Fruit fly (Drosophila melanogaster): ENCODE data around the gene mthl14.
A peak's percentile ranks its signal among the peaks of the same experiment; 100 is the strongest.

The mthl14 gene

DNA sequence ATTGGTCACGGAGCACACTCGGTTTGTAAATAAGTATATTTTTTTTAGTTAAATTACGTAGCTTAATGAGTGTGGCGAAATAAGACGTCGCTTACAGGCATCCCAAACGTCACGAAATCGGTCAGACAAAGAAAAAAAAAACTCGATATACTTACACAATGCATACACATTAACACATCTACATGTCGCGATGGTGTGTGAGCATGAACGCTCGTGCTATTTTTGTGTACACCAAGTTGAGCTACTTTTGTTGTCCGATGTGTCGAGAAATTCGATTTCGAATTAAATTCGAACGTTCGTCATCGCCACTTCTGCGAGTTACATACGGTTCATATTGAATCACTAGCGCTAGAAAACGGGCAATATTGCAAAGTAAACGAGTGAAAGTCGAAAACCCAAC is 22.2 kb upstream of the mthl14 start:
- no peak for TF ChIP-seq CG17801 (GFP tag; optimal IDR thresholded peaks at IDR 0.05; ENCODE audit: partially characterized antibody)

DNA sequence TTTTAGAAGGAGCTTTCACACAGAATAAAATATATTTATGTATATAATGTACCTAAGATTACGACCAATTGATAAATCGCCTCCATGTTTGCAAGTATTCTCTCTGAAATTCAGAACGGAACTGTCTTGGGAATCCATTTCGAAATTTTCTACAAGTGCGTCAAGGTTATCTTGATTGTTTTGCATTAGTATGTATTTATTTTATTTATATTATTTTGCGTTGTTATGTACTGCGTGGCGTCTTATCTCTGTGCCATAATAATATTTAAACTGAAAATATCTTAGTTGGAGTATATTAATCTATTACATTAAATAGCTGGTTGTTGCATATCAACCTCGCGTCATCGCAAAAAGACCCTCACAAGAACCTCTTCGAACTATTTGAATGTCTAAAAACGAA is 15.8 kb upstream of the mthl14 start, which contains the start of gene CG42846:
TSS of gene CG42846 (minus strand) at position 101 of the 400 bp plus-strand sequence.
- no peak for TF ChIP-seq CG17801 (GFP tag; optimal IDR thresholded peaks at IDR 0.05; ENCODE audit: partially characterized antibody)

DNA sequence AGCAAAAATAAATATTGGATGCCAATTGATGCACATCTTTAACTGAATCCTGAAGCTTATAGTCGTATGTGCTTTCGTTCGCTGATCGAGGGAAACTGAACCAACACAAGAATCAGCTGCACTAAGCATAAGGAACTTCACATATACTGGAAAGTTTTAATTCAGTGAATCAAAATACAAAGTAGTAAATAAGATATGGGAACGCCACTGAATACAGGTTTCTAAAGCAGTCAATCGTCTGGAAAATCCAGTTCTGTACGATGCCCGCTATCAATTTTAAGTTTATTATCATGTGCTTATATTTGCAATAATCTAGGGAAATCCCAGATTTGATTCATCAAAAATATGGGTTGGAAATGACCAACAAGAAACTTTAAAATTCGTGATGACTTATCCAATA is 15.0 kb upstream of the mthl14 start, which contains the start of gene CG34454:
TSS of gene CG34454 (minus strand) at position 84 of the 400 bp plus-strand sequence.
- TF ChIP-seq CG17801 (GFP tag; optimal IDR thresholded peaks at IDR 0.05; ENCODE audit: partially characterized antibody), result no peak

DNA sequence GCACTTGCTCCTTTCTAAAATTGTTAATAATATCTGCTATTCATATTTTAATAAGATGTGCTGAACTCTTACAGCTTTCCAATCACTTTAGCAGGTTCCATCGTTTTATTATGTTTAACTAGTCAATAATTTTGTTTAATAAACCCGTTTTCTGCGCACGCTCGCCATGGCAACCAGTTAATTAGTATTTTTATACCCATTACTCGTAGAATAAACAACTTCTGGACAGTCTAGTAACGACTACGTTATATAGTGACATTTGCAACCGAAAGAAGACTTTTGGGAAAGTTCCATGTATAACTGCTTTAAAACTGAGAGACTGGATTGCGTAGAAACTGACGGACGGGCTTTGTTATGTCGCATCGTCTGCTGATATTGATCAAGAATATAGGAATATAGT is 14.0 kb upstream of the mthl14 start, which contains the start of gene CG34453:
TSS of gene CG34453 (minus strand) at position 101 of the 400 bp plus-strand sequence.
- no peak for TF ChIP-seq CG17801 (GFP tag; optimal IDR thresholded peaks at IDR 0.05; ENCODE audit: partially characterized antibody)

DNA sequence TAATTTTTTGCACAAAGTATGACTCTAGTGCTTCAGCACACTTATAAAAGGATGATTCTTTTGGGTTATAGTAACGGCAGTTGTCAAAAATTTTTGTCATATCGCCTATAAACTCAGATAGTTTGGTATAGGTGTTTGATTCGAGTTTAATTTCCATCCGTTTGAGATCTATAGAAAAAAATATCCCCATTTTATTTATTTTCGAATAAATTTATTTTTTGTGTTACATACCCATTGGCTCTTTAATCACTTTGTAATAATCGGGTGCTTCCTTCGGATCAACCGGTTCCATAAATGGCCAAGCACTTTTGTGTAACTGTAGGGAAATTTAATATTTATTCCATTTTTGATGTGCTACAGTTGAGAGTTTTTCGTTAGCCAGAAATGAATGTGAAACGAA is 13.0 kb upstream of the mthl14 start:
- TF ChIP-seq CG17801 (GFP tag; optimal IDR thresholded peaks at IDR 0.05; ENCODE audit: partially characterized antibody), result no peak

DNA sequence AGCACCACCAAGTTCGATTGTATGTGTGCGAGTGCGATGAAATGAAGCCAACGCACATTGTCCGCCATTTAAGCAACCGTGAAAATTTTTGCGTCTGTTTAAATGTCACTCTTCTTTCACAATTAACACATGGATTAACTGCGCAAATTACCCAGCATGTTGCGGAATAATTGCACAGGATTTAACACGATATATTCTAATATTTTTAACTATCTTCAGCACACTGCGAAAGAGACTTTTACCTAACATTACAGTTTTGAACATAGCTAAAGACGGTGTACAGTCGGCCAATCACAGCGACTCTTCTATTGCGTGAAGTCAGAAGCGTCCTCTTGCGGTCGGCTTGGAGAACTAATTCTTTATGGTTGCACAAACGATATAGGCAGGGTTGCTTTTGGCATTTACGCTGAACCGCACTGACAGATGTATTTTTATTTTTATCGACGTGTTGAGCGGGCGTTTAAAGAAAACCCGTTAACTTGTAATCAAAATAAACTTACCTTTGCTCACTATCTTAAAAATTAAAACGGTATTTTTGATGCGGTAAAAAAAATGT is 569 bp upstream of the mthl14 start:
- TF ChIP-seq CG17801 (GFP tag; optimal IDR thresholded peaks at IDR 0.05; ENCODE audit: partially characterized antibody), result peak; percentile 37

DNA sequence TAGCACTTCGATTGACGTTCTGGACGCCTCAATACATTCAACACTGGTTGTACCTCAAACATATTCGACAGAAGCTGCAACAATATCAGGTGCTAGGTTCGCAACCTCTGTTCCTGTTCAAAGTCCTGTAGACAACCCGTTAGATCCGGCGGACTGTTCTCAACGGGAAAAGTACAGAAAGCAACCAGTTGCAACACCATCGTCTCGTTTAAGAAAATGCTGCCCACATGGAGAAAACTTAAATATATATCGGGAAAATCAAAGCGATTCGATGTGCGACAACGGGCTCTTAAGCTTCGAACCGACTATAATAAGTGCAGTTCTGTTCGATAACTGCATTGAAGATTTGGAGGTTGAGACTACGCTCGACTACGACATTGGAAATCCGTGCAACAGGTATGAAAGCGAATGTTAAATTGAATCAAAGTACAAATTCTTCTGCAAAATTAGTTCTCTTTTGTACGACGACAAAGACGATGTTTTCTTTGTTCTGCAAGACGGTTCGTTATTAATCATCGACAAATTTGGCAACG is 1.0 kb downstream of the mthl14 start:
- no peak for TF ChIP-seq CG17801 (GFP tag; optimal IDR thresholded peaks at IDR 0.05; ENCODE audit: partially characterized antibody)

DNA sequence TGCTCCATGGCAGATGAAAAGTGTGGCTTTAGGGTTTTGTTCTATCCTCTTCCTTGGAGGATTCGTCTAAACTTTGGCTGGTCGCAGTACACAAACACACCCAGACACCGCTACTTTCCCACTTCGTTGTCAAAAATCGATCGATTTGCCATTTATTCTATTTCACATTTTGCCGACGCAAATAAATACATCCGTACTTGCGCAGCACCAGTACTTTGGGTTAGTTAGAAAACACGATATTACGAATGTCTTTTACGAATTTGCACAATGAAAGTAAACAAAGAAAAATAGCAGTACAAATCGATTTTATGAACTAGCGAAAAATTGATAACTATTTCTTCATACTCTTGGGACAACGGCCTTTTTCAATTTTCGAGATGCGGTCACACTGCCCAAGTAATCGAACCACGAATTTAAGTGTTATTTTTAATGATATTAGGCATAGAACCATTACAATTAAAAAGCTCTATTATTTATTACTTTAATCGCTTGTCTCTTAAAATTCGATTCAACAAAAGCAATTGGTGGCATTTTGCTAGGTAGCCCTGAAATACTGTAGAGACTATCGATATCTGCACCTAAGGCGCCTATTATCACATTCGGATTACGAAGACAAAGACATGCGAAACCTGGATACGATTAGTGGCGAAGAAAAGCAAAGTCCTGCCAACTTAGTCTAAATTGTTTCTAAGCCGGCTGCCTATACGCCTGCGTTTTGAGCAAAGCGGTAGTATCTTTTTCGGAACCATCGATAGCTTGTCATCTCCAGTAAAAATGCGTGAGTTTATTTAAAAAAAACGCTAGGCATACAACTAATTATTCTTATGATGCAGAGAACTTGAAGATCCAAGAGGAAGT is 10.6 kb downstream of the mthl14 start, which contains the start of the genes DIP2 and wac:
TSS of gene DIP2 (minus strand) at position 337 of the 858 bp plus-strand sequence.
TSS of gene wac (plus strand) at position 559 of the 858 bp plus-strand sequence.
- TF ChIP-seq CG17801 (GFP tag; optimal IDR thresholded peaks at IDR 0.05; ENCODE audit: partially characterized antibody), result peak; percentile 33

DNA sequence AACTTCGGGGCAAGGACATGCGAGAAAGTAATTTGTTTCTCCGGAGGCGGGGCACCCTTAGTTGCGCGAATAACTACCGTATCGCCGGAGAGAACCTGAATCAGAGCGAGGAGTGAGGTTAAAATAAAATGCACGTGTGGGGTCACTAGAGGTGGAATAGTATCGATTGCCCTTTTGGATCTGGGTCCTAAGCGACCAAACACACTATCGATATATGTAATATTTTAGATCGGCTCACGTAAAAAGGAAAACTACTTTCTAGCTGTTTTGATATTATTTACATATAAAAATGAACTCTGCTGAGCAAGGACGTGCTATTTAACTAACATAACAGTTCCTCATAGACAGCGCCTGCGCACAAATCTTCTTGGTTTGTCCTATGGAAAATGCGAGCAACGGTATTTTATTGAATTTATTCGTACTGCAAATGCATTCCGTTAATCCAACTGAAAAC is 15.5 kb downstream of the mthl14 start:
- no peak for TF ChIP-seq CG17801 (GFP tag; optimal IDR thresholded peaks at IDR 0.05; ENCODE audit: partially characterized antibody)

DNA sequence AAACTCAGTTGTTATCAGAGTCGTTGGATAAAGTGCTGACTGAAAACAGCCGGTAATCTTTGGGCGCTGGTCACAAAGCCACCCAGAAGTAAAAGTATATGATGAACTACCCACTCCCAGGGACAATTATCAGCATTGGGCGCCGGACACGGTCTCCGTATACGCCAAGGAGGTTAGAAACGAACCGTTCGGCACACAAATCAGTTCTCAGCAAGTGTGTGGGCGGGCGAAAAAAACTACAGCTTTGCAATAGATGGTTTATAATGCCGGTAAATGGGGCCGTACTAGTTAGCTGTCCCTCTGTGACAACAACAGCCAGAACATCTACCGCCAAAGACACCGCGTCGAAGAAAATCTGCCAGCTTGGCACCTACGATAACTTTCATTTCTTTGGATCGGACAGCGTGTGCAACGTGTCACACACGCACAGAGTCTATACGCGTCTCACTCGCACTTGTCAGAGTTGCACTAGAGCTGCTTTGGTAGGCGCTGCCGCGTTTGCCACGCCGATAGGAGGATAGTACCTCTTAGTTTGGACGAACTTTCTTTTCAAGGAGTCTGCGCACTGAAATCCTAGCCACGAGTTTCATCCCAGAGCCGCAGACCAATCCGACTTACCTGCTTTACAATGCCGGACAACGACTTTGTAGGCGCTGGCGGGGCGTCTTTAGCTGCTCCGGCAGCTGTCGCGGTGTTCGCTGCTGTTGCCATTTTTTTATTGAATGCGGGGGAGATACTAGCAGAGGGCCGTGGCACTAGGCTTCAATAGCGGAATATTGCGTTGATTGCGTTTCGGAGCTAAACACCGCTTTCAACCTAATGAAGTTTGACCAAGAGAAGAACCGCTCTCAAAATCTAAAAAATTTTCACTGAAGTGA is 16.4 kb downstream of the mthl14 start:
- TF ChIP-seq CG17801 (GFP tag; optimal IDR thresholded peaks at IDR 0.05; ENCODE audit: partially characterized antibody), result no peak

DNA sequence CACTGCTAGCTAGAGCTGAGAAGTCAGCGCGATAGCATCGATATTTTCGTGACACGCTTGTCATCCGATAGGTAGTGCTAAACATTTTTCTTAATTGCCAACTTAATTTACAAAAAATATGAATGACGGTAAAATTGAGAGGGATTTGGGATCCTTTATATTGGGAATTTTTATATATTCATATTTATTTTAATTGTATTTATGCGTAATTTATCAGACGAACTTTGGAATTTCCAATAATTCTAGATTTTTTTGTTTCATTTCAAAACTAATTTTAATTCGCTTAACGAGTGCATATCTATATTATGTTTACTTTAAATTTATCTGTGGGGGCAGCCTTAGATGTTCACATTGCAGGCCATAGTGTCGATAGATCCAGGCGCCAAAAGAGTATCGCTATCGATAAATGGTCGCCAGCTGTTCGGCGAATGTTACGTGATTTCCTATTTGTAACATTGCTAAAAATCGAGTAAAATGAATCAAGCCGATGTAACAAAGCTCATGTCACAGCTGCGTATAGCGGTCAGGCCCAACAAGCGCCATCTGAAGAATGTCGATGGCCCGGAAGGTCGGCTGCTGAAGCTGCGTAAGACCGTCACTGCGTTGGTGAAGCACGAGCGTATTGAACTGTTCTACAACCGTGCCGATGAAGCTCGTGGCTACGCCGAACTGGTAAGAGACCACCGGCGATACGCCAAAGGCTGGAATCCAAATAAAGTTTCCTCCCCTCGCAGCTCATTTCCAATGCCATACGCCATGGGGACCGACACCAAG is 17.3 kb downstream of the mthl14 start, which contains the start of the genes Tudor-SN and mRpL17:
TSS of gene Tudor-SN (minus strand) at position 3 of the 774 bp plus-strand sequence.
TSS of gene mRpL17 (plus strand) at position 402 of the 774 bp plus-strand sequence.
- TF ChIP-seq CG17801 (GFP tag; optimal IDR thresholded peaks at IDR 0.05; ENCODE audit: partially characterized antibody), result no peak

DNA sequence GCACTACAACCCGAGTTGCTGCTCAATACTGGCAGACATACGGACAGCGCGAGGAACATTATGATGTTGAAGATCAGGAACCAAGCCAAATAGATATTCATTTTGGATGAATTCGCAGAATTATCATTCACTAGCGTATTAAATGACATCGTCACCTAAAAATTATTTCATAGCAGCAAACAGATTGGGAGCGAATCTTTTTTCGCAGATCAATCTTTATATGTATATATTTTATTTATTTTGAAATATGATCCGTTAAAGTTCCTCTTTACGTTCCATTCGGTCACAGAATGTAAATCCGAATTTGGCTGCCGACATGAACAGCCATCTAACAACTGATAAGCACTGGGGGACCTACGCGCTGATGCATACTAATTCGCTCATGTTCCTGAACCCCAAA is 18.5 kb downstream of the mthl14 start, which contains the start of gene CG34263:
TSS of gene CG34263 (minus strand) at position 101 of the 400 bp plus-strand sequence.
- TF ChIP-seq CG17801 (GFP tag; optimal IDR thresholded peaks at IDR 0.05; ENCODE audit: partially characterized antibody), result no peak

DNA sequence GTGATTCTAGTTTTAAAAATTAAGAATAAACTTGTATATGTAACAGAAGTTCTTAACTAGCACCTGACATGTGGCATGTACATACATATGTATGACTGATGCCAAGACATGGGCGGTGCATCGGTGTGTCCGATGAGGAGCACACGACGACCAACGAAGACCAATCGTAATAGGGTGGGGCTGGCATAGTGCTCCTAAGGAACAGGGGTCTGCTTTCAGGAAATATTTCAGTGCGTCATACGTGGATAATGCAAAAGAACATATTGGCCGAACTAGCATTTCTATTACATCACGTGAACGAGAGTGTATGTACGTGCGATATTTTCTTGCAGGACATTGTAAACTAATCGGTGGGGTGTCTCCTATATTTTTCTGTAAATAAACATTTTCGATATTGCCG is 19.8 kb downstream of the mthl14 start, which contains the start of gene miple1:
TSS of gene miple1 (plus strand) at position 217 of the 400 bp plus-strand sequence.
- TF ChIP-seq CG17801 (GFP tag; optimal IDR thresholded peaks at IDR 0.05; ENCODE audit: partially characterized antibody), result no peak
